Fruit fly (Drosophila melanogaster): ENCODE measurements around the gene CG6179.

The CG6179 gene

dm6 chrX:18367806-18368643 lies 11.9 kb upstream of the CG6179 start (continued):
- peak; percentile 32 for TF ChIP-seq cg (GFP tag; optimal IDR thresholded peaks at IDR 0.05)
- no peak for TF ChIP-seq hth (optimal IDR thresholded peaks at IDR 0.05)
- peak; percentile 26 for TF ChIP-seq CG31365 (tag; optimal IDR thresholded peaks at IDR 0.05)
- no peak for TF ChIP-seq CG3407 (GFP tag; optimal IDR thresholded peaks at IDR 0.05)
- 0 out of 2 replicates have a peak, but pooled peaks have one; percentile 16 for TF ChIP-seq peb (GFP tag; IDR thresholded peaks at IDR 0.05)
- TF ChIP-seq Fer2 (tag; optimal IDR thresholded peaks at IDR 0.05): peak; percentile 13
- TF ChIP-seq trh (GFP tag; optimal IDR thresholded peaks at IDR 0.05): no peak
- peak; percentile 75 for TF ChIP-seq CG13894 (tag; optimal IDR thresholded peaks at IDR 0.05)
- TF ChIP-seq CG10654 (GFP tag; optimal IDR thresholded peaks at IDR 0.05): peak; percentile 28
- TF ChIP-seq CG30403 (GFP tag; optimal IDR thresholded peaks at IDR 0.05): peak; percentile 63
- TF ChIP-seq ATbp (GFP tag; optimal IDR thresholded peaks at IDR 0.05): peak; percentile 75
- TF ChIP-seq Hand (GFP tag; optimal IDR thresholded peaks at IDR 0.05): peak; percentile 82
- TF ChIP-seq amos (GFP tag; IDR thresholded peaks at IDR 0.05; ENCODE audit: partially characterized antibody): no peak; the same call in 1 of the 2 replicates
- no peak for TF ChIP-seq fd64A (GFP tag; optimal IDR thresholded peaks at IDR 0.05)
- TF ChIP-seq Oli (tag; optimal IDR thresholded peaks at IDR 0.05): peak; percentile 9
- TF ChIP-seq CG4360 (GFP tag; IDR thresholded peaks at IDR 0.05): no peak
- peak; percentile 79 for TF ChIP-seq Ada2b (GFP tag; IDR thresholded peaks at IDR 0.05)
- TF ChIP-seq CG31224 (GFP tag; IDR thresholded peaks at IDR 0.05): peak; percentile 70
- TF ChIP-seq Spps (tag; optimal IDR thresholded peaks at IDR 0.05): no peak
- TF ChIP-seq Neu2 (GFP tag; optimal IDR thresholded peaks at IDR 0.05; ENCODE audit: borderline replicate concordance): no peak
- TF ChIP-seq CG7786 (GFP tag; optimal IDR thresholded peaks at IDR 0.05): peak; percentile 81
- peak; percentile 46; the same call in 1 of the 2 replicates for TF ChIP-seq Adf1 (GFP tag; IDR thresholded peaks at IDR 0.05)
- peak; percentile 41 for TF ChIP-seq Xbp1 (GFP tag; optimal IDR thresholded peaks at IDR 0.05)
- peak; percentile 53 for TF ChIP-seq CG4820 (GFP tag; optimal IDR thresholded peaks at IDR 0.05)
- 0 out of 2 replicates have a peak, but pooled peaks have one; percentile 22 for TF ChIP-seq Dref (GFP tag; IDR thresholded peaks at IDR 0.05)
- TF ChIP-seq CG11456 (GFP tag; IDR thresholded peaks at IDR 0.05): peak; percentile 87
- peak; percentile 49; the same call in 1 of the 2 replicates for TF ChIP-seq Nf-YA (GFP tag; IDR thresholded peaks at IDR 0.05)
- peak; percentile 32 for TF ChIP-seq CG7372 (GFP tag; IDR thresholded peaks at IDR 0.05)
- TF ChIP-seq CG18764 (GFP tag; optimal IDR thresholded peaks at IDR 0.05): peak; percentile 1
- TF ChIP-seq Bgb (GFP tag; IDR thresholded peaks at IDR 0.05; ENCODE audit: partially characterized antibody): no peak
- no peak for TF ChIP-seq YL-1 (GFP tag; optimal IDR thresholded peaks at IDR 0.05)
- peak; percentile 37 for TF ChIP-seq CG15011 (GFP tag; optimal IDR thresholded peaks at IDR 0.05)
- TF ChIP-seq sd (tag; optimal IDR thresholded peaks at IDR 0.05): peak; percentile 84
- TF ChIP-seq Taf1 (GFP tag; IDR thresholded peaks at IDR 0.05): peak; percentile 80
- TF ChIP-seq CG17385 (GFP tag; optimal IDR thresholded peaks at IDR 0.05): peak; percentile 62
- TF ChIP-seq CG1529 (GFP tag; optimal IDR thresholded peaks at IDR 0.05): peak; percentile 28
- TF ChIP-seq ttk (GFP tag; IDR thresholded peaks at IDR 0.05): peak; percentile 64
- peak; percentile 84 for TF ChIP-seq Hmr (GFP tag; optimal IDR thresholded peaks at IDR 0.05)
- TF ChIP-seq bigmax (GFP tag; optimal IDR thresholded peaks at IDR 0.05): no peak
- no peak for TF ChIP-seq sima (GFP tag; optimal IDR thresholded peaks at IDR 0.05)
- TF ChIP-seq chm (GFP tag; IDR thresholded peaks at IDR 0.05): peak; percentile 75; the same call in 1 of the 2 replicates
- TF ChIP-seq CG12236 (GFP tag; optimal IDR thresholded peaks at IDR 0.05): peak; percentile 25
- peak; percentile 35 for TF ChIP-seq tup (GFP tag; optimal IDR thresholded peaks at IDR 0.05)
- peak; percentile 37 for TF ChIP-seq MTF-1 (GFP tag; optimal IDR thresholded peaks at IDR 0.05; ENCODE audit: borderline replicate concordance)
- peak; percentile 62; the same call in 1 of the 2 replicates for TF ChIP-seq CG43689 (GFP tag; IDR thresholded peaks at IDR 0.05)
- TF ChIP-seq HLH3B (GFP tag; IDR thresholded peaks at IDR 0.05): peak; percentile 75
- no peak for TF ChIP-seq Camta (GFP tag; optimal IDR thresholded peaks at IDR 0.05)
- peak; percentile 46 for TF ChIP-seq Bteb2 (GFP tag; optimal IDR thresholded peaks at IDR 0.05)
- TF ChIP-seq Chrac-16 (GFP tag; optimal IDR thresholded peaks at IDR 0.05): peak; percentile 33
